Fruit fly (Drosophila melanogaster) whole organism, embryonic: ENCODE measurements around the gene mRpL28.

Source experiments
- Asciz ChIP-seq: fragments of 200-800 bp; sonication (Bioruptor generic); optimal IDR thresholded peaks from 2 replicates; lab custom pipeline; 2017; ENCODE audit warnings: missing biosample characterization, mild to moderate bottlenecking, missing genetic modification characterization, missing genetic modification reagents
- Atf6 ChIP-seq: fragments of 200-800 bp; sonication (Bioruptor generic); IDR thresholded peaks from 2 replicates; pipeline ENCODE4 v1.3.6; 2022; ENCODE audit warnings: missing biosample characterization, missing genetic modification characterization
- CG10274 ChIP-seq: fragments of 200-800 bp; sonication (Bioruptor generic); optimal IDR thresholded peaks from 3 replicates; lab custom pipeline; 2017; ENCODE audit warnings: missing biosample characterization, mild to moderate bottlenecking, missing genetic modification characterization
- CG1233 ChIP-seq: fragments of 200-800 bp; sonication (Bioruptor generic); optimal IDR thresholded peaks from 4 replicates; lab custom pipeline; 2018; ENCODE audit warnings: missing biosample characterization, mild to moderate bottlenecking, missing genetic modification characterization
- CG12659 ChIP-seq: fragments of 200-800 bp; sonication (Bioruptor generic); optimal IDR thresholded peaks from 3 replicates; lab custom pipeline; 2017; ENCODE audit warnings: mild to moderate bottlenecking, missing biosample characterization, missing genetic modification reagents, missing genetic modification characterization
- CG12744 ChIP-seq: fragments of 200-800 bp; sonication (Bioruptor generic); optimal IDR thresholded peaks from 2 replicates; lab custom pipeline; 2016; ENCODE audit warnings: missing biosample characterization, missing genetic modification characterization
- CG14710 ChIP-seq: fragments of 200-800 bp; sonication (Bioruptor generic); optimal IDR thresholded peaks from 3 replicates; lab custom pipeline; 2019; ENCODE audit warnings: missing biosample characterization, mild to moderate bottlenecking, missing genetic modification characterization, moderate library complexity
- CG15601 ChIP-seq: fragments of 200-800 bp; sonication (Bioruptor generic); optimal IDR thresholded peaks from 3 replicates; lab custom pipeline; 2019; ENCODE audit warnings: missing biosample characterization, mild to moderate bottlenecking, missing genetic modification characterization, moderate library complexity
- CG18011 ChIP-seq: fragments of 200-800 bp; sonication (Bioruptor generic); optimal IDR thresholded peaks from 2 replicates; lab custom pipeline; 2017; ENCODE audit warnings: missing biosample characterization, missing genetic modification characterization, mild to moderate bottlenecking, moderate library complexity, missing genotype
- CG18599 ChIP-seq: fragments of 200-800 bp; sonication (Bioruptor generic); optimal IDR thresholded peaks from 3 replicates; lab custom pipeline; 2017; ENCODE audit warnings: missing biosample characterization, missing genetic modification characterization, mild to moderate bottlenecking, moderate library complexity, missing genetic modification reagents
- CG2678 ChIP-seq: fragments of 200-800 bp; sonication (Bioruptor generic); optimal IDR thresholded peaks from 3 replicates; lab custom pipeline; 2019; ENCODE audit warnings: missing biosample characterization, mild to moderate bottlenecking, missing genetic modification characterization, moderate library complexity
- CG30020 ChIP-seq: fragments of 200-800 bp; optimal IDR thresholded peaks from 2 replicates; lab custom pipeline; 2019; ENCODE audit warnings: missing biosample characterization, mild to moderate bottlenecking, missing genetic modification characterization, moderate library complexity
- CG30431 ChIP-seq: fragments of 200-800 bp; sonication (Bioruptor generic); optimal IDR thresholded peaks from 2 replicates; lab custom pipeline; 2017; ENCODE audit warnings: missing biosample characterization, missing genetic modification characterization
- CG31441 ChIP-seq: fragments of 200-800 bp; sonication (Bioruptor generic); IDR thresholded peaks from 2 replicates; pipeline ENCODE4 v1.3.6; 2022; ENCODE audit warnings: missing biosample characterization, missing genetic modification characterization
- CG3281 ChIP-seq: fragments of 200-800 bp; sonication (Bioruptor generic); optimal IDR thresholded peaks from 3 replicates; lab custom pipeline; 2017; ENCODE audit warnings: missing biosample characterization, mild to moderate bottlenecking, missing genetic modification characterization
- CG3838 ChIP-seq: fragments of 200-800 bp; sonication (Bioruptor generic); optimal IDR thresholded peaks from 3 replicates; lab custom pipeline; 2016; ENCODE audit warnings: missing biosample characterization, missing genetic modification characterization
- CG4424 ChIP-seq: fragments of 200-800 bp; sonication (Bioruptor generic); optimal IDR thresholded peaks from 3 replicates; lab custom pipeline; 2016; ENCODE audit warnings: missing biosample characterization, missing genetic modification characterization
- CG6791 ChIP-seq: fragments of 200-800 bp; sonication (Bioruptor generic); IDR thresholded peaks from 3 replicates; pipeline ENCODE4 v1.3.6; 2022; ENCODE audit warnings: missing biosample characterization, missing genetic modification characterization; ENCODE audit not compliant: partially characterized antibody
- CG6813 ChIP-seq: fragments of 200-800 bp; sonication (Bioruptor generic); optimal IDR thresholded peaks from 2 replicates; lab custom pipeline; 2017; ENCODE audit warnings: missing biosample characterization, missing genetic modification characterization, mild to moderate bottlenecking, moderate library complexity, missing genetic modification reagents
- CG7745 ChIP-seq: fragments of 200-800 bp; sonication (Bioruptor generic); optimal IDR thresholded peaks from 2 replicates; lab custom pipeline; 2018; ENCODE audit warnings: missing biosample characterization, mild to moderate bottlenecking, missing genetic modification characterization, moderate library complexity
- CG9817 ChIP-seq: fragments of 200-800 bp; sonication (Bioruptor generic); optimal IDR thresholded peaks from 2 replicates; lab custom pipeline; 2018; ENCODE audit warnings: missing biosample characterization, mild to moderate bottlenecking, missing genetic modification characterization, moderate library complexity
- Dll ChIP-seq: fragments of 200-800 bp; sonication (Bioruptor generic); IDR thresholded peaks from 4 replicates; pipeline ENCODE4 v1.3.6; 2022; ENCODE audit warnings: missing biosample characterization, missing genetic modification characterization; ENCODE audit not compliant: partially characterized antibody
- Doc2 ChIP-seq: fragments of 200-800 bp; sonication (Bioruptor generic); IDR thresholded peaks from 2 replicates; pipeline ENCODE4 v1.3.6; 2022; ENCODE audit warnings: missing biosample characterization, missing genetic modification characterization
- Fer2 ChIP-seq: fragments of 200-800 bp; sonication (Bioruptor generic); optimal IDR thresholded peaks from 2 replicates; lab custom pipeline; 2018; ENCODE audit warnings: missing biosample characterization, mild to moderate bottlenecking, missing genetic modification characterization, moderate library complexity
- HLH4C ChIP-seq: fragments of 200-800 bp; sonication (Bioruptor generic); IDR thresholded peaks from 3 replicates; pipeline ENCODE4 v1.3.6; 2022; ENCODE audit warnings: missing biosample characterization, missing genetic modification characterization; ENCODE audit not compliant: partially characterized antibody
- Hr51 ChIP-seq, 2 experiments: fragments of 200-800 bp; sonication (Bioruptor generic); optimal IDR thresholded peaks; 2 replicates in 1 of 2; 3 replicates in 1 of 2; lab custom pipeline; 2016 to 2018; ENCODE audit warnings: missing biosample characterization in 2 of 2, missing genetic modification characterization in 2 of 2, mild to moderate bottlenecking in 1 of 2, moderate library complexity in 1 of 2
- Med ChIP-seq: fragments of 200-800 bp; sonication (Bioruptor generic); peaks from one replicate; lab custom pipeline; 2016; ENCODE audit warnings: missing biosample characterization, missing genetic modification characterization, mild to moderate bottlenecking, inconsistent platforms, moderate library complexity
- Opbp ChIP-seq: fragments of 200-800 bp; sonication (Bioruptor generic); IDR thresholded peaks from 3 replicates; pipeline ENCODE4 v1.3.6; 2022; ENCODE audit warnings: missing biosample characterization, missing genetic modification characterization; ENCODE audit not compliant: partially characterized antibody
- Optix ChIP-seq: fragments of 200-800 bp; sonication (Bioruptor generic); IDR thresholded peaks from 3 replicates; pipeline ENCODE4 v1.3.6; 2022; ENCODE audit warnings: missing biosample characterization, missing genetic modification characterization
- Rfx ChIP-seq: fragments of 200-800 bp; sonication (Bioruptor generic); IDR thresholded peaks from 2 replicates; pipeline ENCODE4 v1.3.6; 2022; ENCODE audit warnings: missing biosample characterization, missing genetic modification characterization
- Stat92E ChIP-seq, 3 experiments: fragments of >200 bp in 2 of 3; fragments of 200-800 bp in 1 of 3; sonication (Bioruptor generic) in 1 of 3; optimal IDR thresholded peaks; 2 replicates each; lab custom pipeline; 2017 to 2019; ENCODE audit warnings: missing biosample characterization in 3 of 3, missing genetic modification characterization in 3 of 3, mild to moderate bottlenecking in 1 of 3, moderate library complexity in 1 of 3
- bbx ChIP-seq: fragments of 200-800 bp; sonication (Bioruptor generic); IDR thresholded peaks from 2 replicates; pipeline ENCODE4 v1.3.6; 2022; ENCODE audit warnings: missing biosample characterization, missing genetic modification characterization; ENCODE audit not compliant: partially characterized antibody
- chif ChIP-seq, 2 experiments: fragments of 200-800 bp; sonication (Bioruptor generic); optimal IDR thresholded peaks; 3 replicates each; lab custom pipeline; 2016; ENCODE audit warnings: missing biosample characterization in 2 of 2, missing genetic modification characterization in 2 of 2
- chn ChIP-seq: fragments of 200-800 bp; sonication (Bioruptor generic); optimal IDR thresholded peaks from 2 replicates; lab custom pipeline; 2016; ENCODE audit warnings: missing biosample characterization, missing genetic modification characterization
- crol ChIP-seq: fragments of 200-800 bp; sonication (Bioruptor generic); IDR thresholded peaks from 2 replicates; pipeline ENCODE4 v1.3.6; 2022; ENCODE audit warnings: missing biosample characterization, missing genetic modification characterization
- da ChIP-seq: fragments of 200-800 bp; sonication (Bioruptor generic); optimal IDR thresholded peaks from 2 replicates; lab custom pipeline; 2016; ENCODE audit warnings: missing biosample characterization, missing genetic modification characterization
- esg ChIP-seq: fragments of 200-800 bp; sonication (Bioruptor generic); conservative IDR thresholded peaks from 2 replicates; pipeline ENCODE4 v1.3.6; 2022; ENCODE audit warnings: missing biosample characterization, missing genetic modification characterization
- gfzf ChIP-seq: fragments of 200-800 bp; sonication (Bioruptor generic); optimal IDR thresholded peaks from 2 replicates; lab custom pipeline; 2016; ENCODE audit warnings: missing biosample characterization, mild to moderate bottlenecking, missing genetic modification characterization, moderate library complexity
- gro ChIP-seq: fragments of 200-800 bp; sonication (Bioruptor generic); optimal IDR thresholded peaks from 2 replicates; lab custom pipeline; 2016; ENCODE audit warnings: missing biosample characterization, missing genetic modification characterization
- gsb ChIP-seq: fragments of 200-800 bp; sonication (Bioruptor generic); IDR thresholded peaks from 2 replicates; pipeline ENCODE4 v1.3.6; 2022; ENCODE audit warnings: missing biosample characterization, missing genetic modification characterization
- lmd ChIP-seq: fragments of 200-800 bp; sonication (Bioruptor generic); IDR thresholded peaks from 2 replicates; pipeline ENCODE4 v1.3.6; 2022; ENCODE audit warnings: missing biosample characterization, missing genetic modification characterization
- lov ChIP-seq, 2 experiments: fragments of 200-800 bp in 1 of 2; fragments of >200 bp in 1 of 2; sonication (Bioruptor generic) in 1 of 2; IDR thresholded peaks in 1 of 2; optimal IDR thresholded peaks in 1 of 2; 2 replicates in 1 of 2; 3 replicates in 1 of 2; pipeline versions ENCODE4 v1.3.6 to Lab custom; 2017 to 2022; ENCODE audit warnings: missing biosample characterization in 1 of 2, missing genetic modification characterization in 1 of 2
- pros ChIP-seq: fragments of 200-800 bp; sonication (Bioruptor generic); optimal IDR thresholded peaks from 3 replicates; lab custom pipeline; 2019; ENCODE audit warnings: missing biosample characterization, mild to moderate bottlenecking, missing genetic modification characterization, moderate library complexity
- psq ChIP-seq: fragments of 200-800 bp; sonication (Bioruptor generic); optimal IDR thresholded peaks from 2 replicates; lab custom pipeline; 2017; ENCODE audit warnings: missing biosample characterization, missing genetic modification characterization
- stc ChIP-seq: fragments of 200-800 bp; sonication (Bioruptor generic); IDR thresholded peaks from 2 replicates; pipeline ENCODE4 v1.3.6; 2022; ENCODE audit warnings: missing biosample characterization, missing genetic modification characterization
- vfl ChIP-seq: fragments of 200-800 bp; sonication (Bioruptor generic); optimal IDR thresholded peaks from 2 replicates; lab custom pipeline; 2016; ENCODE audit warnings: missing biosample characterization, missing genetic modification characterization
- z ChIP-seq: fragments of 200-800 bp; sonication (Bioruptor generic); IDR thresholded peaks from 3 replicates; pipeline ENCODE4 v1.3.6; 2022; ENCODE audit warnings: missing biosample characterization, missing genetic modification characterization

mRpL28 gene

DNA sequence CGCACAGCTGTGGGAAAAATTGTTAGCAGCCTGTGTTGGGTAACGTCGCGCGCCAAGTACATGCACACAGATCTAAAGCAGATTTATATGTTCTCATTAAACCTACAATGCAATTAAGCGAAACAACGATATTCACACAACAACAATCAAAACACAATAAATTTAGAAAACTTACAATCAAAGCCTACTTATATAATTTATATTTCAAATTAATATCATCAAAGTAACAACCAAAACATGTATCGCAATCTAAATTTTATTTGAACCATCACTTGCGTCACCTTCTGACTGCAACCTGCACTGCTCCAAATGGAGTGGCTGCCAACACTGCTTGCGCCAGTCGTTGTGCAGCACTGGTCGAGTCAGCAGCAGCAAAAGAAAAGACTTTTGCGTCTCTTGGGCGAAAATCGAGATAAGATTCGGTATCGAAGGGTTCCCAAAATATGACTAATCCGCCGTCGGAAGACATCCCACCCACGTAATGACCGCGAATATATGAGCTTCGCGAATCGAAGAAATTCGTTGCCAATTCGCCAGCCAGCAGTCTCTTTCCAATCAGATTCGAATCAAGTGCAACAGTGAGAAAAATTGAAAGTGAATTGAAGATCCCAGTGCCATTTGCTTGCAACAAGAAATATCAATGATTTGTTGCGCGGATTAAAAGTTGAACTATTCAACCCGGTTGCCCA, 7.6 kb downstream of the mRpL28 start, which contains the start of the genes CG8892 and CG34126 (continued):
- TF ChIP-seq CG30020 (tag; lab: Kevin White, UChicago) = peak; percentile 89
- peak; percentile 97 for TF ChIP-seq Atf6 (GFP tag; lab: Robert Waterston, UW)
- TF ChIP-seq chif (GFP tag; optimal IDR thresholded peaks at IDR 0.05; lab: Kevin White, UChicago) = peak; percentile 97
- TF ChIP-seq CG12659 (GFP tag; lab: Kevin White, UChicago) = peak; percentile 99
- TF ChIP-seq chn (GFP tag; lab: Kevin White, UChicago) = peak; percentile 98
- TF ChIP-seq gro (GFP tag; lab: Kevin White, UChicago) = peak; percentile 95
- TF ChIP-seq esg (GFP tag; lab: Robert Waterston, UW) = peak; percentile 97
- TF ChIP-seq CG18599 (GFP tag; lab: Kevin White, UChicago) = peak; percentile 98
- peak; percentile 97 for TF ChIP-seq CG3281 (GFP tag; lab: Kevin White, UChicago)
- 0 out of 3 replicates have a peak, but pooled peaks have one; percentile 28 for TF ChIP-seq Opbp (GFP tag; lab: Robert Waterston, UW)
- peak; percentile 92 for TF ChIP-seq Optix (GFP tag; lab: Robert Waterston, UW)
- peak; percentile 91 for TF ChIP-seq gsb (GFP tag; lab: Robert Waterston, UW)
- peak; percentile 94 for TF ChIP-seq CG15601 (tag; lab: Kevin White, UChicago)
- TF ChIP-seq CG12744 (GFP tag; lab: Kevin White, UChicago) = peak; percentile 87
- peak; percentile 90 for TF ChIP-seq CG18011 (GFP tag; lab: Kevin White, UChicago)
- TF ChIP-seq Stat92E (GFP tag; optimal IDR thresholded peaks at IDR 0.05; lab: Kevin White, UChicago) = peak in 1 of 3 experiments; percentile 76
- peak; percentile 97 for TF ChIP-seq CG1233 (GFP tag; lab: Kevin White, UChicago)
- TF ChIP-seq Dll (GFP tag; lab: Robert Waterston, UW) = peak; percentile 53; the same call in 1 of the 4 replicates
- TF ChIP-seq Doc2 = peak; percentile 93
- peak; percentile 97 for TF ChIP-seq lmd
- peak; percentile 98 for TF ChIP-seq CG30431 (GFP tag; lab: Kevin White, UChicago)
- TF ChIP-seq CG3838 (GFP tag; lab: Kevin White, UChicago) = peak; percentile 87
- TF ChIP-seq CG6813 (GFP tag; lab: Kevin White, UChicago) = peak; percentile 90
- TF ChIP-seq Fer2 (tag; lab: Kevin White, UChicago) = peak; percentile 97
- peak; percentile 98 for TF ChIP-seq Rfx
- TF ChIP-seq CG7745 (tag; lab: Kevin White, UChicago) = no peak
- peak; percentile 97 for TF ChIP-seq vfl (GFP tag; lab: Kevin White, UChicago)
- TF ChIP-seq CG31441 = peak; percentile 96
- no peak for TF ChIP-seq z (GFP tag; lab: Robert Waterston, UW)
- peak; percentile 88 for TF ChIP-seq stc (GFP tag; lab: Robert Waterston, UW)
- peak; percentile 51 for TF ChIP-seq pros (GFP tag; lab: Kevin White, UChicago)
- TF ChIP-seq CG14710 (tag; lab: Kevin White, UChicago) = peak; percentile 98
- TF ChIP-seq gfzf (GFP tag; lab: Kevin White, UChicago) = peak; percentile 28
- peak; percentile 93 for TF ChIP-seq psq (GFP tag; lab: Kevin White, UChicago)
- TF ChIP-seq Hr51 (GFP tag; optimal IDR thresholded peaks at IDR 0.05; lab: Kevin White, UChicago) = peak; percentile 95 to 98
- no peak for TF ChIP-seq lov (optimal IDR thresholded peaks at IDR 0.05; lab: Kevin White, UChicago)
- TF ChIP-seq lov (GFP tag; IDR thresholded peaks at IDR 0.05; lab: Robert Waterston, UW) = peak; percentile 72; the same call in 2 of the 3 replicates
- TF ChIP-seq CG4424 (GFP tag; lab: Kevin White, UChicago) = peak; percentile 99
- peak; percentile 97 for TF ChIP-seq CG2678 (tag; lab: Kevin White, UChicago)
- peak; percentile 99 for TF ChIP-seq Med (GFP tag; lab: Kevin White, UChicago)
- 0 out of 3 replicates have a peak, but pooled peaks have one; percentile 28 for TF ChIP-seq HLH4C
- peak; percentile 91 for TF ChIP-seq CG10274 (GFP tag; lab: Kevin White, UChicago)
- peak; percentile 98 for TF ChIP-seq CG9817 (tag; lab: Kevin White, UChicago)
- no peak for TF ChIP-seq bbx
- no peak for TF ChIP-seq crol (GFP tag; lab: Robert Waterston, UW)
- peak; percentile 90 for TF ChIP-seq da (GFP tag; lab: Kevin White, UChicago)
- TF ChIP-seq Asciz (GFP tag; lab: Kevin White, UChicago) = peak; percentile 93
- TF ChIP-seq CG6791 (GFP tag; lab: Robert Waterston, UW) = 0 out of 3 replicates have a peak, but pooled peaks have one; percentile 19
